Worm (Caenorhabditis elegans): Measurements from ENCODE around the gene sly-1.

The sly-1 gene

DNA sequence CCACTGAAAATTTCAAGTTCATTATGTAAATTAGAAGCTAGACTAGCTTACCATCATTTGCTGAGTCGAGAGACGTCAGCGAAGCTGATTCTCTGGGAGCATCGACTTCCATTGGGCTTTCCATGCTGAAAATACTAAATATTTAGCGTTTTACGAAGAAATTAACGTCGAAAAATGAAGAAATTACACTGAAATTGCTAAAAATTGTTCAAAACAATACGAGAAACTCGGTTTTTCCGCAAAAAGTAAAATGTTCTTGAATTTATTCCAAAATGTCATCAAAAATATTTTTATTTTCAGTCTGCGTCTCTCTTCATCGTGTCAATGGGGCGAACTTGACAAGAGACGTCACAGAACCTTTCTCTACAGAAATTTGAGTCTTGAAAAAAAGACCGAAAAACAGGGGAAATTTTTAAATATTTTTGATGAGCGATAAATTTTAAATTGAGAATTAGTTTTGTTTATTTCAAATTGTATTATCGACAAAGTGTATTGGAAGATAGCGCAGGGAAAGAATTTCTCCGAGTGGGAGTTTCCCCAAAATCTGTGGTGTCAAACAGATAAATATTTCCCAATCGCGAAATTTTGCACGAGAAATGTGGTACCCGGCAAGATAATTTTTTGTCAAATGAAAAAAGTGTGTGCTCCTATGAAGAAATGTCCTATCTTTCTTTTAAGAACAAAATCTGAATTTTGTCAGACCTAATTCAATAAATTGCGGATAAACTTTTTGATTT, 46.3 kb upstream of the sly-1 start, which contains the start of gene ecps-1 (continued):
- TF ChIP-seq pha-4 (tag; optimal IDR thresholded peaks at IDR 0.05) (peak; percentile 67), lir-1 (GFP tag; conservative IDR thresholded peaks at IDR 0.05) (peak; percentile 88), bed-1 (GFP tag; IDR thresholded peaks at IDR 0.05) (no peak), rec-8 (tag; optimal IDR thresholded peaks at IDR 0.05) (peak; percentile 6 to 37), dox-1 (GFP tag; IDR thresholded peaks at IDR 0.05) (peak; percentile 93), C17E4.6 (GFP tag; IDR thresholded peaks at IDR 0.05) (peak; percentile 70), lag-1 (GFP tag; IDR thresholded peaks at IDR 0.05) (no peak), somi-1 (GFP tag; optimal IDR thresholded peaks at IDR 0.05) (peak; percentile 48), F37B4.10 (GFP tag; IDR thresholded peaks at IDR 0.05) (no peak), attf-3 (GFP tag; conservative IDR thresholded peaks at IDR 0.05) (peak; percentile 70), ztf-22 (GFP tag; optimal IDR thresholded peaks at IDR 0.05) (peak; percentile 12), ztf-25 (GFP tag; IDR thresholded peaks at IDR 0.05) (peak; percentile 84), F55B11.4 (tag; optimal IDR thresholded peaks at IDR 0.05; ENCODE audit: borderline replicate concordance, insufficient read depth) (no peak), snpc-1.3 (tag; optimal IDR thresholded peaks at IDR 0.05; ENCODE audit: insufficient read depth) (peak; percentile 79), dpl-1 (GFP tag; optimal IDR thresholded peaks at IDR 0.05) (no peak), snpc-1.1 (tag; optimal IDR thresholded peaks at IDR 0.05; ENCODE audit: insufficient read depth) (peak; percentile 73), pbrm-1 (GFP tag; IDR thresholded peaks at IDR 0.05) (peak; percentile 94), tbx-9 (tag; optimal IDR thresholded peaks at IDR 0.05; ENCODE audit: borderline replicate concordance) (no peak), gei-17 (GFP tag; optimal IDR thresholded peaks at IDR 0.05) (no peak), lin-54 (GFP tag; optimal IDR thresholded peaks at IDR 0.05) (peak; percentile 88), madf-10 (tag; optimal IDR thresholded peaks at IDR 0.05) (peak; percentile 76), efl-1 (GFP tag; optimal IDR thresholded peaks at IDR 0.05) (peak; percentile 64), zim-3 (tag; optimal IDR thresholded peaks at IDR 0.05) (no peak), madf-6 (GFP tag; IDR thresholded peaks at IDR 0.05) (peak; percentile 84), hrde-1 (tag; optimal IDR thresholded peaks at IDR 0.05; ENCODE audit: borderline replicate concordance) (no peak), lin-26 (GFP tag; IDR thresholded peaks at IDR 0.05) (peak; percentile 25; the same call in 1 of the 2 replicates), lsl-1 (GFP tag; optimal IDR thresholded peaks at IDR 0.05) (peak; percentile 79), D2030.7 (GFP tag; IDR thresholded peaks at IDR 0.05) (peak; percentile 96), ztf-3 (GFP tag; optimal IDR thresholded peaks at IDR 0.05) (no peak), hmg-1.2 (GFP tag; IDR thresholded peaks at IDR 0.05) (peak; percentile 82), F10E7.11 (tag; optimal IDR thresholded peaks at IDR 0.05) (no peak), cebp-1 (GFP tag; IDR thresholded peaks at IDR 0.05) (peak; percentile 64), cebp-1 (tag; optimal IDR thresholded peaks at IDR 0.05) (peak; percentile 69), F33H1.4 (GFP tag; IDR thresholded peaks at IDR 0.05) (peak; percentile 74), K11D2.4 (GFP tag; IDR thresholded peaks at IDR 0.05) (peak; percentile 68; the same call in 1 of the 2 replicates), ZK185.1 (tag; optimal IDR thresholded peaks at IDR 0.05; ENCODE audit: poor library complexity, severe bottlenecking) (peak; percentile 90), C06A6.2 (GFP tag; conservative IDR thresholded peaks at IDR 0.05) (peak; percentile 74), Y53G8AR.9 (GFP tag; conservative IDR thresholded peaks at IDR 0.05) (0 out of 2 replicates have a peak, but pooled peaks have one; percentile 30), T07F8.4 (tag; optimal IDR thresholded peaks at IDR 0.05) (peak; percentile 60), cebp-2 (GFP tag; IDR thresholded peaks at IDR 0.05) (no peak), B0019.2 (GFP tag; conservative IDR thresholded peaks at IDR 0.05) (peak; percentile 80), ets-4 (GFP tag; optimal IDR thresholded peaks at IDR 0.05) (no peak), unc-130 (GFP tag; optimal IDR thresholded peaks at IDR 0.05) (peak; percentile 93), snpc-4 (GFP tag; optimal IDR thresholded peaks at IDR 0.05) (peak; percentile 76), snpc-4 (tag; optimal IDR thresholded peaks at IDR 0.05) (peak; percentile 44 to 76 (median 54)), nfya-2 (GFP tag; IDR thresholded peaks at IDR 0.05) (no peak)
